Fruit fly (Drosophila melanogaster) whole organism, embryonic: ENCODE results near the gene Rpt6R.

Source experiments
- ATbp ChIP-seq: fragments of 200-800 bp; sonication (Bioruptor generic); optimal IDR thresholded peaks from 2 replicates; lab custom pipeline; 2017; ENCODE audit warnings: missing biosample characterization, mild to moderate bottlenecking, missing genetic modification characterization, missing genetic modification reagents
- CG1233 ChIP-seq: fragments of 200-800 bp; sonication (Bioruptor generic); optimal IDR thresholded peaks from 4 replicates; lab custom pipeline; 2018; ENCODE audit warnings: missing biosample characterization, mild to moderate bottlenecking, missing genetic modification characterization
- CG6791 ChIP-seq: fragments of 200-800 bp; sonication (Bioruptor generic); IDR thresholded peaks from 3 replicates; pipeline ENCODE4 v1.3.6; 2022; ENCODE audit warnings: missing biosample characterization, missing genetic modification characterization; ENCODE audit not compliant: partially characterized antibody
- CoRest ChIP-seq: fragments of 200-800 bp; sonication (Bioruptor generic); optimal IDR thresholded peaks from 3 replicates; lab custom pipeline; 2018; ENCODE audit warnings: missing biosample characterization, mild to moderate bottlenecking, missing genetic modification characterization, moderate library complexity
- Myb ChIP-seq: fragments of 200-800 bp; sonication (Bioruptor generic); optimal IDR thresholded peaks from 2 replicates; lab custom pipeline; 2016; ENCODE audit warnings: missing biosample characterization, missing genetic modification characterization
- croc ChIP-seq: fragments of 200-800 bp; sonication (Bioruptor generic); conservative IDR thresholded peaks from 3 replicates; pipeline ENCODE4 v1.3.6; 2022; ENCODE audit warnings: missing biosample characterization, missing genetic modification characterization
- ftz-f1 ChIP-seq: fragments of 200-800 bp; sonication (Bioruptor generic); optimal IDR thresholded peaks from 2 replicates; lab custom pipeline; 2016; ENCODE audit warnings: missing biosample characterization, missing genetic modification characterization
- mirr ChIP-seq: fragments of 200-800 bp; sonication (Bioruptor generic); optimal IDR thresholded peaks from 3 replicates; lab custom pipeline; 2018; ENCODE audit warnings: missing biosample characterization, mild to moderate bottlenecking, missing genetic modification characterization

DNA sequence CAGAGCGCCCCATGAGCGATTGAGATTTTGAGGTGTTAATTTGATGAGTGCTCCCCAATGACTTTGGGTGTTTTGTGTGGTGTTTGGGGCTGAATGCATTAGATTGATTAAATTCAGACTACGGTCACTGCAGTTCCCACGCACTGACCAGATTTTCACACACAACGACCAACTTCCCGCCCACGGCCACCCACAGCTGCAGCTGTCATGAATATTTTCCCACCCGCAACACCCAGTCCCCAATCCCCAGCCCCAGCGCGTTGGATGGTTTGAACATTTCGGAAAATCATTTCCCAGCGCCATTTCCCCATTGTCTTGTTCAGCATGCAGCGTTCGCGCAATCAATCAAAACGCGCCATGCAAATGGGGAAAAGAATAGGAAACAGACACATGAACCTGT is 42.0 kb downstream of the Rpt6R start:
- no peak for TF ChIP-seq ATbp (GFP tag; lab: Kevin White, UChicago)
- no peak for TF ChIP-seq CG1233 (GFP tag; lab: Kevin White, UChicago)
- TF ChIP-seq croc (GFP tag; lab: Robert Waterston, UW), result no peak
- TF ChIP-seq Myb, result no peak
- TF ChIP-seq CoRest (tag; lab: Kevin White, UChicago), result no peak
- no peak for TF ChIP-seq mirr (GFP tag; lab: Kevin White, UChicago)
- TF ChIP-seq CG6791, result no peak
- no peak for TF ChIP-seq ftz-f1
